Worm (Caenorhabditis elegans): ENCODE data around the gene R05D3.8.

ce11 chrIII:8324412-8324811 is 33.7 kb downstream of the R05D3.8 start, which contains the start of gene F10E9.12:
- TF ChIP-seq ceh-48 (tag; optimal IDR thresholded peaks at IDR 0.05) (no peak), ceh-24 (tag; optimal IDR thresholded peaks at IDR 0.05) (no peak), gmeb-2 (tag; optimal IDR thresholded peaks at IDR 0.05) (no peak), unc-55 (GFP tag; optimal IDR thresholded peaks at IDR 0.05) (no peak), pqm-1 (tag; optimal IDR thresholded peaks at IDR 0.05) (no peak), ceh-22 (tag; optimal IDR thresholded peaks at IDR 0.05) (no peak), unc-3 (GFP tag; conservative IDR thresholded peaks at IDR 0.05) (no peak), unc-3 (tag; optimal IDR thresholded peaks at IDR 0.05) (no peak), ceh-6 (GFP tag; optimal IDR thresholded peaks at IDR 0.05) (no peak), pha-4 (tag; optimal IDR thresholded peaks at IDR 0.05) (no peak), nfya-1 (tag; optimal IDR thresholded peaks at IDR 0.05) (no peak), ama-1 (optimal IDR thresholded peaks at IDR 0.05) (no peak)
